Fruit fly (Drosophila melanogaster) whole organism, embryonic: ENCODE results near the gene firl.

Experiments
- Aef1 ChIP-seq: fragments of 200-800 bp; sonication (Bioruptor generic); IDR thresholded peaks from 3 replicates; pipeline ENCODE4 v1.3.6; 2022; ENCODE audit warnings: missing biosample characterization, missing genetic modification characterization
- Bteb2 ChIP-seq: fragments of 200-800 bp; sonication (Bioruptor generic); optimal IDR thresholded peaks from 2 replicates; lab custom pipeline; 2016; ENCODE audit warnings: missing biosample characterization, missing genetic modification characterization
- CG10959 ChIP-seq: fragments of 200-800 bp; sonication (Bioruptor generic); IDR thresholded peaks from 2 replicates; pipeline ENCODE4 v1.3.6; 2022; ENCODE audit warnings: missing biosample characterization, missing genetic modification characterization
- CG12299 ChIP-seq: fragments of 200-800 bp; sonication (Bioruptor generic); optimal IDR thresholded peaks from 2 replicates; lab custom pipeline; 2018; ENCODE audit warnings: missing biosample characterization, mild to moderate bottlenecking, missing genetic modification characterization
- CG12744 ChIP-seq: fragments of 200-800 bp; sonication (Bioruptor generic); optimal IDR thresholded peaks from 2 replicates; lab custom pipeline; 2016; ENCODE audit warnings: missing biosample characterization, missing genetic modification characterization
- CG15601 ChIP-seq: fragments of 200-800 bp; sonication (Bioruptor generic); optimal IDR thresholded peaks from 3 replicates; lab custom pipeline; 2019; ENCODE audit warnings: missing biosample characterization, mild to moderate bottlenecking, missing genetic modification characterization, moderate library complexity
- CG17612 ChIP-seq: fragments of 200-800 bp; sonication (Bioruptor generic); IDR thresholded peaks from 2 replicates; pipeline ENCODE4 v1.3.6; 2022; ENCODE audit warnings: missing biosample characterization, missing genetic modification characterization
- CG17829 ChIP-seq: fragments of 200-800 bp; optimal IDR thresholded peaks from 2 replicates; lab custom pipeline; 2019; ENCODE audit warnings: missing biosample characterization, mild to moderate bottlenecking, missing genetic modification characterization, moderate library complexity
- CG17912 ChIP-seq: fragments of 200-800 bp; sonication (Bioruptor generic); optimal IDR thresholded peaks from 2 replicates; lab custom pipeline; 2018; ENCODE audit warnings: missing biosample characterization, mild to moderate bottlenecking, missing genetic modification characterization
- CG31441 ChIP-seq: fragments of 200-800 bp; sonication (Bioruptor generic); IDR thresholded peaks from 2 replicates; pipeline ENCODE4 v1.3.6; 2022; ENCODE audit warnings: missing biosample characterization, missing genetic modification characterization
- CG33557 ChIP-seq: fragments of 200-800 bp; sonication (Bioruptor generic); optimal IDR thresholded peaks from 2 replicates; lab custom pipeline; 2019; ENCODE audit warnings: missing biosample characterization, mild to moderate bottlenecking, missing genetic modification characterization, moderate library complexity
- CG3838 ChIP-seq: fragments of 200-800 bp; sonication (Bioruptor generic); optimal IDR thresholded peaks from 3 replicates; lab custom pipeline; 2016; ENCODE audit warnings: missing biosample characterization, missing genetic modification characterization
- CG3995 ChIP-seq: fragments of 200-800 bp; sonication (Bioruptor generic); optimal IDR thresholded peaks from 3 replicates; lab custom pipeline; 2016; ENCODE audit warnings: missing biosample characterization, missing genetic modification characterization
- CG42726 ChIP-seq: fragments of 200-800 bp; sonication (Bioruptor generic); IDR thresholded peaks from 2 replicates; pipeline ENCODE4 v1.3.6; 2022; ENCODE audit warnings: missing biosample characterization, missing genetic modification characterization; ENCODE audit not compliant: partially characterized antibody
- CG4328 ChIP-seq: fragments of 200-800 bp; sonication (Bioruptor generic); optimal IDR thresholded peaks from 3 replicates; lab custom pipeline; 2017; ENCODE audit warnings: missing biosample characterization, missing genetic modification reagents, missing genetic modification characterization
- CG6683 ChIP-seq: fragments of 200-800 bp; sonication (Bioruptor generic); optimal IDR thresholded peaks from 2 replicates; lab custom pipeline; 2017; ENCODE audit warnings: missing biosample characterization, mild to moderate bottlenecking, missing genetic modification characterization, missing genetic modification reagents
- CG6689 ChIP-seq: fragments of 200-800 bp; sonication (Bioruptor generic); IDR thresholded peaks from 2 replicates; pipeline ENCODE4 v1.3.6; 2022; ENCODE audit warnings: missing biosample characterization, missing genetic modification characterization
- CG7745 ChIP-seq: fragments of 200-800 bp; sonication (Bioruptor generic); optimal IDR thresholded peaks from 2 replicates; lab custom pipeline; 2018; ENCODE audit warnings: missing biosample characterization, mild to moderate bottlenecking, missing genetic modification characterization, moderate library complexity
- CG7928 ChIP-seq: fragments of 200-800 bp; sonication (Bioruptor generic); optimal IDR thresholded peaks from 2 replicates; lab custom pipeline; 2017; ENCODE audit warnings: missing biosample characterization, mild to moderate bottlenecking, missing genetic modification characterization
- CG7963 ChIP-seq: fragments of 200-800 bp; sonication (Bioruptor generic); IDR thresholded peaks from 3 replicates; pipeline ENCODE4 v1.3.6; 2022; ENCODE audit warnings: missing biosample characterization, missing genetic modification characterization; ENCODE audit not compliant: partially characterized antibody
- CG7987 ChIP-seq: fragments of 200-800 bp; sonication (Bioruptor generic); optimal IDR thresholded peaks from 2 replicates; lab custom pipeline; 2018; ENCODE audit warnings: missing biosample characterization, mild to moderate bottlenecking, missing genetic modification characterization, moderate library complexity
- CG9215 ChIP-seq: fragments of 200-800 bp; sonication (Bioruptor generic); IDR thresholded peaks from 2 replicates; pipeline ENCODE4 v1.3.6; 2022; ENCODE audit warnings: missing biosample characterization, missing genetic modification characterization
- CHES-1-like ChIP-seq: fragments of 200-800 bp; sonication (Bioruptor generic); optimal IDR thresholded peaks from 2 replicates; lab custom pipeline; 2016; ENCODE audit warnings: missing biosample characterization, missing genetic modification characterization
- D ChIP-seq, 2 experiments: fragments of 200-800 bp in 1 of 2; fragments of >200 bp in 1 of 2; sonication (Bioruptor generic) in 1 of 2; optimal IDR thresholded peaks; 2 replicates in 1 of 2; 3 replicates in 1 of 2; lab custom pipeline; 2017; ENCODE audit warnings: mild to moderate bottlenecking in 1 of 2, missing biosample characterization in 1 of 2, missing genetic modification characterization in 1 of 2, missing genetic modification reagents in 1 of 2
- Deaf1 ChIP-seq: fragments of 200-800 bp; optimal IDR thresholded peaks from 3 replicates; lab custom pipeline; 2019; ENCODE audit warnings: missing biosample characterization, mild to moderate bottlenecking, missing genetic modification characterization, moderate library complexity
- E2f1 ChIP-seq: fragments of 200-800 bp; sonication (Bioruptor generic); IDR thresholded peaks from 2 replicates; pipeline ENCODE4 v1.3.6; 2022; ENCODE audit warnings: missing biosample characterization, missing genetic modification characterization
- ERR ChIP-seq: fragments of 200-800 bp; sonication (Bioruptor generic); optimal IDR thresholded peaks from 2 replicates; lab custom pipeline; 2016; ENCODE audit warnings: missing biosample characterization, missing genetic modification characterization
- Gsc ChIP-seq: fragments of 200-800 bp; sonication (Bioruptor generic); IDR thresholded peaks from 2 replicates; pipeline ENCODE4 v1.3.6; 2022; ENCODE audit warnings: missing biosample characterization, missing genetic modification characterization
- H2.0 ChIP-seq: fragments of 200-800 bp; sonication (Bioruptor generic); IDR thresholded peaks from 2 replicates; pipeline ENCODE4 v1.3.6; 2022; ENCODE audit warnings: missing biosample characterization, missing genetic modification characterization
- Hr39 ChIP-seq: fragments of >200 bp; optimal IDR thresholded peaks from 2 replicates; lab custom pipeline; 2017
- Lpt ChIP-seq: fragments of >200 bp; optimal IDR thresholded peaks from 2 replicates; lab custom pipeline; 2018; ENCODE audit warnings: missing biosample characterization, missing genetic modification characterization
- NC2α ChIP-seq: fragments of 200-800 bp; sonication (Bioruptor generic); optimal IDR thresholded peaks from 2 replicates; lab custom pipeline; 2016; ENCODE audit warnings: missing biosample characterization, missing genetic modification characterization
- Optix ChIP-seq: fragments of 200-800 bp; sonication (Bioruptor generic); IDR thresholded peaks from 3 replicates; pipeline ENCODE4 v1.3.6; 2022; ENCODE audit warnings: missing biosample characterization, missing genetic modification characterization
- PHDP ChIP-seq: fragments of 200-800 bp; sonication (Bioruptor generic); optimal IDR thresholded peaks from 3 replicates; lab custom pipeline; 2018; ENCODE audit warnings: missing biosample characterization, mild to moderate bottlenecking, missing genetic modification characterization, moderate library complexity
- ac ChIP-seq: fragments of 200-800 bp; sonication (Bioruptor generic); optimal IDR thresholded peaks from 3 replicates; lab custom pipeline; 2017; ENCODE audit warnings: missing biosample characterization, mild to moderate bottlenecking, missing genetic modification characterization
- amos ChIP-seq: fragments of 200-800 bp; sonication (Bioruptor generic); IDR thresholded peaks from 2 replicates; pipeline ENCODE4 v1.3.6; 2022; ENCODE audit warnings: missing biosample characterization, missing genetic modification characterization; ENCODE audit not compliant: partially characterized antibody
- ase ChIP-seq: fragments of 200-800 bp; sonication (Bioruptor generic); IDR thresholded peaks from 3 replicates; pipeline ENCODE4 v1.3.6; 2022; ENCODE audit warnings: missing biosample characterization, missing genetic modification characterization
- croc ChIP-seq: fragments of 200-800 bp; sonication (Bioruptor generic); conservative IDR thresholded peaks from 3 replicates; pipeline ENCODE4 v1.3.6; 2022; ENCODE audit warnings: missing biosample characterization, missing genetic modification characterization
- dan ChIP-seq: fragments of 200-800 bp; sonication (Bioruptor generic); IDR thresholded peaks from 2 replicates; pipeline ENCODE4 v1.3.6; 2022; ENCODE audit warnings: missing biosample characterization, missing genetic modification characterization
- exex ChIP-seq: fragments of 200-800 bp; sonication (Bioruptor generic); optimal IDR thresholded peaks from 4 replicates; lab custom pipeline; 2018; ENCODE audit warnings: missing biosample characterization, mild to moderate bottlenecking, missing genetic modification characterization, moderate library complexity
- hkb ChIP-seq, 2 experiments: fragments of 200-800 bp in 1 of 2; fragments of >200 bp in 1 of 2; sonication (Bioruptor generic) in 1 of 2; IDR thresholded peaks in 1 of 2; optimal IDR thresholded peaks in 1 of 2; 2 replicates each; pipeline versions ENCODE4 v1.3.6 to Lab custom; 2017 to 2022; ENCODE audit warnings: missing biosample characterization in 1 of 2, missing genetic modification characterization in 1 of 2
- insv ChIP-seq, 2 experiments: fragments of 200-800 bp; sonication (Bioruptor generic); optimal IDR thresholded peaks; 3 replicates each; lab custom pipeline; 2016 to 2018; ENCODE audit warnings: missing biosample characterization in 2 of 2, missing genetic modification characterization in 2 of 2
- mirr ChIP-seq: fragments of 200-800 bp; sonication (Bioruptor generic); optimal IDR thresholded peaks from 3 replicates; lab custom pipeline; 2018; ENCODE audit warnings: missing biosample characterization, mild to moderate bottlenecking, missing genetic modification characterization
- nau ChIP-seq: fragments of 200-800 bp; sonication (Bioruptor generic); optimal IDR thresholded peaks from 3 replicates; lab custom pipeline; 2017; ENCODE audit warnings: missing biosample characterization, mild to moderate bottlenecking, missing genetic modification characterization, missing genetic modification reagents
- pros ChIP-seq: fragments of 200-800 bp; sonication (Bioruptor generic); optimal IDR thresholded peaks from 3 replicates; lab custom pipeline; 2019; ENCODE audit warnings: missing biosample characterization, mild to moderate bottlenecking, missing genetic modification characterization, moderate library complexity
- seq ChIP-seq: fragments of 200-800 bp; sonication (Bioruptor generic); IDR thresholded peaks from 2 replicates; pipeline ENCODE4 v1.3.6; 2022; ENCODE audit warnings: missing biosample characterization, missing genetic modification characterization
- sima ChIP-seq: fragments of 200-800 bp; sonication (Bioruptor generic); optimal IDR thresholded peaks from 2 replicates; lab custom pipeline; 2016; ENCODE audit warnings: missing biosample characterization, missing genetic modification characterization
- trem ChIP-seq: fragments of 200-800 bp; optimal IDR thresholded peaks from 3 replicates; lab custom pipeline; 2019; ENCODE audit warnings: missing biosample characterization, mild to moderate bottlenecking, missing genetic modification characterization, moderate library complexity
- zen ChIP-seq: fragments of 200-800 bp; sonication (Bioruptor generic); optimal IDR thresholded peaks from 3 replicates; lab custom pipeline; 2018; ENCODE audit warnings: missing biosample characterization, mild to moderate bottlenecking, missing genetic modification characterization, moderate library complexity

The firl gene

DNA sequence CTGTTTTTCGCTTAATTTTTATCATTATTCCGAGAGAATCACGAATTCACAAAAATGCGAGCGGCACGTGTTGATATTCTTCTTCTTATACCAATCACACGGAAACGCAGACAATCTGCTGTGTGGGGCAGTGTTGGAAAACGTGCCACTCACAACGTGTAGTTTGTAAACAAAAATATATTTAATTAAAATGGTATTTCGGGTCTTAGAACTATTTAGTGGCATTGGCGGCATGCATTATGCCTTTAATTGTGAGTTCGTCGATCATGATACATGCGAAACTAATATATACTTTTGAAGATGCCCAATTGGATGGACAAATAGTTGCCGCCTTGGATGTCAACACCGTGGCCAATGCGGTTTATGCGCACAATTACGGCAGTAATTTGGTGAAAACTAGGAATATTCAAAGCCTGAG, 29.8 kb upstream of the firl start, which contains the start of the genes CG6712 and Mt2 (continued):
- peak; percentile 1 for TF ChIP-seq CHES-1-like
- no peak for TF ChIP-seq CG3838 (GFP tag; lab: Kevin White, UChicago)

DNA sequence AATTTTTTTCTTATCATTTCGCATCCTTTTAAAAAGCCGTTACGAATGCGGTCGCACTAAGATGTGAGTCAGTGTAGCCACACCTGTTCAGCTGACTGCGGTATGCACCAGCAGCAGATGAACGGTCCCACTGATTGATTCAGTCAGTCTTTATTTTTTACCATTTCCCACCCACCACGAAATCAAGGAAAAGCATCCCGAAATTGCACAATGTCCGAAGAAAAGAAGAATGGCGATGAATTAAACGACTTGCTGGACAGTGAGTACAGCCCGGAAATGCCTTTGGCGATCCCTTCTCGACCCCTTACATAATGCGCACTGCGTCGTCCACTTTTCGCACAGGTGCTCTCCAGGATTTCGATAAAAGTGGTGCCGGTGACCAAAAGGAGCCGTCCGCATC, 27.1 kb upstream of the firl start:
- TF ChIP-seq CG10959 (GFP tag; lab: Robert Waterston, UW) (no peak), E2f1 (no peak), ac (GFP tag; lab: Kevin White, UChicago) (no peak), CG17612 (no peak), Lpt (GFP tag; lab: Kevin White, UChicago) (no peak), nau (no peak), CG12744 (GFP tag; lab: Kevin White, UChicago) (no peak), hkb (optimal IDR thresholded peaks at IDR 0.05; lab: Kevin White, UChicago) (no peak), hkb (GFP tag; IDR thresholded peaks at IDR 0.05; lab: Robert Waterston, UW) (0 out of 2 replicates have a peak, but pooled peaks have one; percentile 9), CG4328 (GFP tag; lab: Kevin White, UChicago) (no peak), trem (tag; lab: Kevin White, UChicago) (peak; percentile 53), CG31441 (no peak), CG9215 (GFP tag; lab: Robert Waterston, UW) (no peak), Gsc (GFP tag; lab: Robert Waterston, UW) (no peak), CG6683 (no peak), Optix (no peak), dan (no peak), H2.0 (GFP tag; lab: Robert Waterston, UW) (no peak), CG6689 (GFP tag; lab: Robert Waterston, UW) (no peak), CG42726 (GFP tag; lab: Robert Waterston, UW) (peak; percentile 8; the same call in 1 of the 2 replicates), PHDP (tag; lab: Kevin White, UChicago) (no peak), CG7745 (no peak), CG17912 (GFP tag; lab: Kevin White, UChicago) (peak; percentile 15), CG33557 (GFP tag; lab: Kevin White, UChicago) (no peak), CG15601 (tag; lab: Kevin White, UChicago) (no peak), insv (GFP tag; optimal IDR thresholded peaks at IDR 0.05; lab: Kevin White, UChicago) (no peak), sima (no peak), ERR (no peak), pros (GFP tag; lab: Kevin White, UChicago) (no peak), Aef1 (GFP tag; lab: Robert Waterston, UW) (no peak), exex (tag; lab: Kevin White, UChicago) (no peak), mirr (GFP tag; lab: Kevin White, UChicago) (no peak), croc (GFP tag; lab: Robert Waterston, UW) (no peak), CG12299 (tag; lab: Kevin White, UChicago) (no peak), amos (GFP tag; lab: Robert Waterston, UW) (peak; percentile 11; the same call in 1 of the 2 replicates), Hr39 (lab: Kevin White, UChicago) (no peak), CG3995 (GFP tag; lab: Kevin White, UChicago) (no peak), Bteb2 (GFP tag; lab: Kevin White, UChicago) (no peak), Deaf1 (no peak), seq (GFP tag; lab: Robert Waterston, UW) (no peak), CG7928 (GFP tag; lab: Kevin White, UChicago) (no peak), CG17829 (tag; lab: Kevin White, UChicago) (peak; percentile 34), ase (GFP tag; lab: Robert Waterston, UW) (no peak), NC2α (GFP tag; lab: Kevin White, UChicago) (no peak), zen (peak; percentile 7), D (optimal IDR thresholded peaks at IDR 0.05; lab: Kevin White, UChicago) (no peak), D (GFP tag; optimal IDR thresholded peaks at IDR 0.05; lab: Kevin White, UChicago) (no peak), CG7987 (peak; percentile 4), CG7963 (GFP tag; lab: Robert Waterston, UW) (no peak)
